Fruit fly (Drosophila melanogaster) whole organism, embryonic: Measurements from ENCODE around the gene CG13995.

Experiments
- CG10147 ChIP-seq: fragments of 200-800 bp; sonication (Bioruptor generic); optimal IDR thresholded peaks from 2 replicates; lab custom pipeline; 2019; ENCODE audit warnings: missing biosample characterization, mild to moderate bottlenecking, missing genetic modification characterization, moderate library complexity
- CG10321 ChIP-seq: fragments of 200-800 bp; sonication (Bioruptor generic); IDR thresholded peaks from 2 replicates; pipeline ENCODE4 v1.3.6; 2022; ENCODE audit warnings: missing biosample characterization, missing genetic modification characterization
- CG10431 ChIP-seq: fragments of 200-800 bp; sonication (Bioruptor generic); optimal IDR thresholded peaks from 3 replicates; lab custom pipeline; 2018; ENCODE audit warnings: missing biosample characterization, mild to moderate bottlenecking, missing genetic modification characterization
- CG12219 ChIP-seq: fragments of 200-800 bp; sonication (Bioruptor generic); optimal IDR thresholded peaks from 3 replicates; lab custom pipeline; 2018; ENCODE audit warnings: missing biosample characterization, mild to moderate bottlenecking, missing genetic modification characterization
- CG12391 ChIP-seq: fragments of 200-800 bp; sonication (Bioruptor generic); optimal IDR thresholded peaks from 3 replicates; lab custom pipeline; 2018; ENCODE audit warnings: missing biosample characterization, mild to moderate bottlenecking, missing genetic modification characterization, moderate library complexity
- CG13287 ChIP-seq: fragments of 200-800 bp; sonication (Bioruptor generic); IDR thresholded peaks from 2 replicates; pipeline ENCODE4 v1.3.6; 2022; ENCODE audit warnings: missing biosample characterization, missing genetic modification characterization; ENCODE audit not compliant: partially characterized antibody
- CG14965 ChIP-seq: fragments of 200-800 bp; sonication (Bioruptor generic); optimal IDR thresholded peaks from 2 replicates; lab custom pipeline; 2016; ENCODE audit warnings: missing biosample characterization, missing genetic modification characterization, borderline replicate concordance
- CG15073 ChIP-seq: fragments of 200-800 bp; sonication (Bioruptor generic); optimal IDR thresholded peaks from 2 replicates; lab custom pipeline; 2016; ENCODE audit warnings: missing biosample characterization, missing genetic modification characterization
- CG15601 ChIP-seq: fragments of 200-800 bp; sonication (Bioruptor generic); optimal IDR thresholded peaks from 3 replicates; lab custom pipeline; 2019; ENCODE audit warnings: missing biosample characterization, mild to moderate bottlenecking, missing genetic modification characterization, moderate library complexity
- CG16779 ChIP-seq: fragments of 200-800 bp; sonication (Bioruptor generic); IDR thresholded peaks from 2 replicates; pipeline ENCODE4 v1.3.6; 2022; ENCODE audit warnings: missing biosample characterization, missing genetic modification characterization
- CG17385 ChIP-seq: fragments of 200-800 bp; sonication (Bioruptor generic); optimal IDR thresholded peaks from 3 replicates; lab custom pipeline; 2018; ENCODE audit warnings: missing biosample characterization, mild to moderate bottlenecking, missing genetic modification characterization
- CG17568 ChIP-seq: fragments of 200-800 bp; sonication (Bioruptor generic); optimal IDR thresholded peaks from 2 replicates; lab custom pipeline; 2018; ENCODE audit warnings: missing biosample characterization, mild to moderate bottlenecking, missing genetic modification characterization, moderate library complexity
- CG18011 ChIP-seq: fragments of 200-800 bp; sonication (Bioruptor generic); optimal IDR thresholded peaks from 2 replicates; lab custom pipeline; 2017; ENCODE audit warnings: missing biosample characterization, missing genetic modification characterization, mild to moderate bottlenecking, moderate library complexity, missing genotype
- CG3065 ChIP-seq: fragments of 200-800 bp; sonication (Bioruptor generic); optimal IDR thresholded peaks from 2 replicates; lab custom pipeline; 2016; ENCODE audit warnings: missing biosample characterization, missing genetic modification characterization
- CG31365 ChIP-seq: fragments of 200-800 bp; sonication (Bioruptor generic); optimal IDR thresholded peaks from 2 replicates; lab custom pipeline; 2018; ENCODE audit warnings: missing biosample characterization, mild to moderate bottlenecking, missing genetic modification characterization
- CG4282 ChIP-seq: fragments of 200-800 bp; sonication (Bioruptor generic); optimal IDR thresholded peaks from 2 replicates; lab custom pipeline; 2016; ENCODE audit warnings: missing biosample characterization, missing genetic modification characterization
- CG4424 ChIP-seq: fragments of 200-800 bp; sonication (Bioruptor generic); optimal IDR thresholded peaks from 3 replicates; lab custom pipeline; 2016; ENCODE audit warnings: missing biosample characterization, missing genetic modification characterization
- CG6854 ChIP-seq: fragments of 200-800 bp; sonication (Bioruptor generic); optimal IDR thresholded peaks from 3 replicates; lab custom pipeline; 2017; ENCODE audit warnings: missing biosample characterization, mild to moderate bottlenecking, missing genetic modification characterization
- CG7556 ChIP-seq: fragments of 200-800 bp; sonication (Bioruptor generic); optimal IDR thresholded peaks from 2 replicates; lab custom pipeline; 2017; ENCODE audit warnings: missing biosample characterization, mild to moderate bottlenecking, missing genetic modification characterization
- CG9437 ChIP-seq: fragments of 200-800 bp; sonication (Bioruptor generic); optimal IDR thresholded peaks from 2 replicates; lab custom pipeline; 2018; ENCODE audit warnings: missing biosample characterization, mild to moderate bottlenecking, missing genetic modification characterization
- CG9609 ChIP-seq: fragments of 200-800 bp; sonication (Bioruptor generic); optimal IDR thresholded peaks from 3 replicates; lab custom pipeline; 2016; ENCODE audit warnings: missing biosample characterization, missing genetic modification characterization
- D ChIP-seq, 2 experiments: fragments of 200-800 bp in 1 of 2; fragments of >200 bp in 1 of 2; sonication (Bioruptor generic) in 1 of 2; optimal IDR thresholded peaks; 2 replicates in 1 of 2; 3 replicates in 1 of 2; lab custom pipeline; 2017; ENCODE audit warnings: mild to moderate bottlenecking in 1 of 2, missing biosample characterization in 1 of 2, missing genetic modification characterization in 1 of 2, missing genetic modification reagents in 1 of 2
- Dek ChIP-seq: fragments of 200-800 bp; sonication (Bioruptor generic); optimal IDR thresholded peaks from 3 replicates; lab custom pipeline; 2019; ENCODE audit warnings: missing biosample characterization, mild to moderate bottlenecking, missing genetic modification characterization, moderate library complexity
- Dll ChIP-seq: fragments of 200-800 bp; sonication (Bioruptor generic); IDR thresholded peaks from 4 replicates; pipeline ENCODE4 v1.3.6; 2022; ENCODE audit warnings: missing biosample characterization, missing genetic modification characterization; ENCODE audit not compliant: partially characterized antibody
- Fer3 ChIP-seq: fragments of 200-800 bp; sonication (Bioruptor generic); optimal IDR thresholded peaks from 2 replicates; lab custom pipeline; 2018; ENCODE audit warnings: missing biosample characterization, mild to moderate bottlenecking, missing genetic modification characterization, moderate library complexity
- Hmr ChIP-seq: fragments of 200-800 bp; sonication (Bioruptor generic); optimal IDR thresholded peaks from 3 replicates; lab custom pipeline; 2017; ENCODE audit warnings: mild to moderate bottlenecking, missing biosample characterization, missing genetic modification reagents, missing genetic modification characterization
- Rx ChIP-seq: fragments of 200-800 bp; sonication (Bioruptor generic); IDR thresholded peaks from 2 replicates; pipeline ENCODE4 v1.3.6; 2022; ENCODE audit warnings: missing biosample characterization, missing genetic modification characterization
- Sox102F ChIP-seq: fragments of 200-800 bp; sonication (Bioruptor generic); optimal IDR thresholded peaks from 2 replicates; lab custom pipeline; 2018; ENCODE audit warnings: missing biosample characterization, mild to moderate bottlenecking, missing genetic modification characterization, moderate library complexity
- Sry-β ChIP-seq: fragments of 200-800 bp; sonication (Bioruptor generic); optimal IDR thresholded peaks from 2 replicates; lab custom pipeline; 2018; ENCODE audit warnings: missing biosample characterization, mild to moderate bottlenecking, missing genetic modification characterization, moderate library complexity
- Tbp ChIP-seq: fragments of >200 bp; optimal IDR thresholded peaks from 2 replicates; lab custom pipeline; 2018; ENCODE audit warnings: missing biosample characterization, missing genetic modification characterization
- YL-1 ChIP-seq: fragments of 200-800 bp; sonication (Bioruptor generic); optimal IDR thresholded peaks from 3 replicates; lab custom pipeline; 2017; ENCODE audit warnings: missing biosample characterization, mild to moderate bottlenecking, missing genetic modification characterization
- abd-A ChIP-seq: fragments of 200-800 bp; sonication (Bioruptor generic); optimal IDR thresholded peaks from 3 replicates; lab custom pipeline; 2019; ENCODE audit warnings: missing biosample characterization, mild to moderate bottlenecking, missing genetic modification characterization, moderate library complexity
- bcd ChIP-seq: fragments of 200-800 bp; sonication (Bioruptor generic); optimal IDR thresholded peaks from 2 replicates; lab custom pipeline; 2017; ENCODE audit warnings: missing biosample characterization, mild to moderate bottlenecking, missing genetic modification characterization
- bowl ChIP-seq: fragments of 200-800 bp; sonication (Bioruptor generic); IDR thresholded peaks from 2 replicates; pipeline ENCODE4 v1.3.6; 2022; ENCODE audit warnings: missing biosample characterization, missing genetic modification characterization
- ci ChIP-seq: fragments of 200-800 bp; sonication (Bioruptor generic); IDR thresholded peaks from 3 replicates; pipeline ENCODE4 v1.3.6; 2022; ENCODE audit warnings: missing biosample characterization, missing genetic modification characterization
- dmrt99B ChIP-seq: fragments of 200-800 bp; sonication (Bioruptor generic); optimal IDR thresholded peaks from 2 replicates; lab custom pipeline; 2018; ENCODE audit warnings: missing biosample characterization, mild to moderate bottlenecking, missing genetic modification characterization, moderate library complexity
- exex ChIP-seq: fragments of 200-800 bp; sonication (Bioruptor generic); optimal IDR thresholded peaks from 4 replicates; lab custom pipeline; 2018; ENCODE audit warnings: missing biosample characterization, mild to moderate bottlenecking, missing genetic modification characterization, moderate library complexity
- fd3F ChIP-seq: fragments of 200-800 bp; sonication (Bioruptor generic); optimal IDR thresholded peaks from 2 replicates; lab custom pipeline; 2018; ENCODE audit warnings: missing biosample characterization, mild to moderate bottlenecking, missing genetic modification characterization, moderate library complexity
- nerfin-2 ChIP-seq: fragments of 200-800 bp; sonication (Bioruptor generic); IDR thresholded peaks from 2 replicates; pipeline ENCODE4 v1.3.6; 2022; ENCODE audit warnings: missing biosample characterization, missing genetic modification characterization; ENCODE audit not compliant: partially characterized antibody
- odd ChIP-seq: fragments of 200-800 bp; sonication (Bioruptor generic); optimal IDR thresholded peaks from 2 replicates; lab custom pipeline; 2017; ENCODE audit warnings: missing biosample characterization, mild to moderate bottlenecking, missing genetic modification characterization
- pnt ChIP-seq: fragments of 200-800 bp; sonication (Bioruptor generic); optimal IDR thresholded peaks from 3 replicates; lab custom pipeline; 2016; ENCODE audit warnings: missing biosample characterization, missing genetic modification characterization
- scrt ChIP-seq: fragments of 200-800 bp; sonication (Bioruptor generic); optimal IDR thresholded peaks from 2 replicates; lab custom pipeline; 2018; ENCODE audit warnings: missing biosample characterization, mild to moderate bottlenecking, missing genetic modification characterization, moderate library complexity
- sd ChIP-seq: fragments of 200-800 bp; sonication (Bioruptor generic); optimal IDR thresholded peaks from 3 replicates; lab custom pipeline; 2018; ENCODE audit warnings: missing biosample characterization, mild to moderate bottlenecking, missing genetic modification characterization, moderate library complexity
- slp2 ChIP-seq: fragments of 200-800 bp; sonication (Bioruptor generic); optimal IDR thresholded peaks from 2 replicates; lab custom pipeline; 2016; ENCODE audit warnings: missing biosample characterization, missing genetic modification characterization
- so ChIP-seq: fragments of 200-800 bp; sonication (Bioruptor generic); IDR thresholded peaks from 3 replicates; pipeline ENCODE4 v1.3.6; 2022; ENCODE audit warnings: missing biosample characterization, missing genetic modification characterization
- sr ChIP-seq: fragments of 200-800 bp; sonication (Bioruptor generic); IDR thresholded peaks from 3 replicates; pipeline ENCODE4 v1.3.6; 2022; ENCODE audit warnings: missing biosample characterization, missing genetic modification characterization
- ssp ChIP-seq: fragments of 200-800 bp; sonication (Bioruptor generic); IDR thresholded peaks from 2 replicates; pipeline ENCODE4 v1.3.6; 2022; ENCODE audit warnings: missing biosample characterization, missing genetic modification characterization
- unc-4 ChIP-seq: fragments of 200-800 bp; sonication (Bioruptor generic); IDR thresholded peaks from 2 replicates; pipeline ENCODE4 v1.3.6; 2022; ENCODE audit warnings: missing biosample characterization, missing genetic modification characterization; ENCODE audit not compliant: partially characterized antibody
- vvl ChIP-seq: fragments of 200-800 bp; sonication (Bioruptor generic); IDR thresholded peaks from 2 replicates; pipeline ENCODE4 v1.3.6; 2022; ENCODE audit warnings: missing biosample characterization, missing genetic modification characterization

CG13995 gene

DNA sequence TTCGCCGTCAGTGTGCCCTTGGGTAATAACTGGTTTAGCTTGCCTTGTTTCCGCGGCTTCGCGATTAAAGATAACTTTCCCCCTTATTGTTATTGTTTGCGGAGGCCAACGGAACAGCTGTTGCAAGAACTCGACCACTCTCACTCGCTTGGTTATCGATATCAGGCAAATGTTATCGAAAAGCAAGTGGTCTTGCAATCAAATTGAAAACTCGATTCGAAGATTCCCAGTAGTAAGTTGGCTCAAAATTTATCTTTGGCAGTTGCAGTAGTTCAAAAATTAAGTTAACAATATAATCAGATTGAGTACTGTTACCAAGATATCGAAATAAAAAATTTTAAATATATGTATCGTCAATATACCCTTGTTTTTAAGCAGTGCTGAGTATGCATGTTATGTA lies 11.7 kb downstream of the CG13995 start, which contains the start of the genes Fbw5 and CG9147 (continued):
- TF ChIP-seq slp2 (GFP tag; lab: Kevin White, UChicago): peak; percentile 99
- TF ChIP-seq Rx: peak; percentile 99
- TF ChIP-seq CG15073 (GFP tag; lab: Kevin White, UChicago): peak; percentile 92
- TF ChIP-seq fd3F (GFP tag; lab: Kevin White, UChicago): peak; percentile 100
- TF ChIP-seq CG10321: peak; percentile 90
- peak; percentile 97 for TF ChIP-seq CG9437 (GFP tag; lab: Kevin White, UChicago)
- peak; percentile 98 for TF ChIP-seq CG16779 (GFP tag; lab: Robert Waterston, UW)
- TF ChIP-seq Tbp (GFP tag; lab: Kevin White, UChicago): no peak
- TF ChIP-seq unc-4 (GFP tag; lab: Robert Waterston, UW): peak; percentile 59
- peak; percentile 65 for TF ChIP-seq Dll
- peak; percentile 99 for TF ChIP-seq CG3065 (GFP tag; lab: Kevin White, UChicago)
- TF ChIP-seq Sox102F (GFP tag; lab: Kevin White, UChicago): peak; percentile 100
- TF ChIP-seq ci (GFP tag; lab: Robert Waterston, UW): peak; percentile 100
- peak; percentile 92 for TF ChIP-seq CG14965
- peak; percentile 100 for TF ChIP-seq so
- TF ChIP-seq dmrt99B (tag; lab: Kevin White, UChicago): peak; percentile 100
- TF ChIP-seq scrt (GFP tag; lab: Kevin White, UChicago): peak; percentile 97
- peak; percentile 99 for TF ChIP-seq CG15601
- TF ChIP-seq CG12219: peak; percentile 100
- peak; percentile 75 for TF ChIP-seq Sry-β
- TF ChIP-seq CG18011: peak; percentile 93
- peak; percentile 99 for TF ChIP-seq odd (GFP tag; lab: Kevin White, UChicago)
- TF ChIP-seq CG12391 (tag; lab: Kevin White, UChicago): peak; percentile 100
- peak; percentile 98 for TF ChIP-seq sr (GFP tag; lab: Robert Waterston, UW)
- TF ChIP-seq Fer3 (tag; lab: Kevin White, UChicago): peak; percentile 99
- no peak for TF ChIP-seq abd-A
- TF ChIP-seq pnt (GFP tag; lab: Kevin White, UChicago): peak; percentile 99
- peak; percentile 100 for TF ChIP-seq vvl (GFP tag; lab: Robert Waterston, UW)
- TF ChIP-seq CG13287 (GFP tag; lab: Robert Waterston, UW): peak; percentile 81
- TF ChIP-seq D (optimal IDR thresholded peaks at IDR 0.05; lab: Kevin White, UChicago): no peak
- peak; percentile 99 for TF ChIP-seq D (GFP tag; optimal IDR thresholded peaks at IDR 0.05; lab: Kevin White, UChicago)
- peak; percentile 100 for TF ChIP-seq Dek
- peak; percentile 92 for TF ChIP-seq CG31365 (tag; lab: Kevin White, UChicago)
- peak; percentile 99 for TF ChIP-seq bcd (GFP tag; lab: Kevin White, UChicago)
- TF ChIP-seq CG10431: peak; percentile 98
- peak; percentile 100 for TF ChIP-seq CG7556 (GFP tag; lab: Kevin White, UChicago)
- TF ChIP-seq exex (tag; lab: Kevin White, UChicago): peak; percentile 94
- peak; percentile 100 for TF ChIP-seq YL-1 (GFP tag; lab: Kevin White, UChicago)
- peak; percentile 99 for TF ChIP-seq CG10147
- peak; percentile 98 for TF ChIP-seq CG4424
- TF ChIP-seq ssp (GFP tag; lab: Robert Waterston, UW): peak; percentile 96
- TF ChIP-seq CG4282 (GFP tag; lab: Kevin White, UChicago): peak; percentile 98
- TF ChIP-seq sd (tag; lab: Kevin White, UChicago): peak; percentile 99
- peak; percentile 100 for TF ChIP-seq Hmr (GFP tag; lab: Kevin White, UChicago)
- TF ChIP-seq CG9609 (GFP tag; lab: Kevin White, UChicago): peak; percentile 99
- TF ChIP-seq CG17568: peak; percentile 100
- peak; percentile 71 for TF ChIP-seq nerfin-2 (GFP tag; lab: Robert Waterston, UW)
- TF ChIP-seq CG6854 (GFP tag; lab: Kevin White, UChicago): peak; percentile 98
- peak; percentile 98 for TF ChIP-seq bowl
- TF ChIP-seq CG17385 (GFP tag; lab: Kevin White, UChicago): peak; percentile 100
